Worm (Caenorhabditis elegans) whole organism, L2 larva: ENCODE measurements around the gene try-8.

Experiments
- ama-1 ChIP-seq: fragments of 150-350 bp; optimal IDR thresholded peaks from 2 replicates; lab custom pipeline; 2018; ENCODE audit warnings: inconsistent platforms
- mab-5 ChIP-seq: fragments of 150-350 bp; optimal IDR thresholded peaks from 2 replicates; lab custom pipeline; 2014; ENCODE audit warnings: missing biosample characterization, missing genetic modification characterization
- snpc-4 ChIP-seq: fragments of 150-350 bp; optimal IDR thresholded peaks from 2 replicates; lab custom pipeline; 2014; ENCODE audit warnings: missing biosample characterization, missing genetic modification characterization

ce11 chrV:7411695-7412094 lies 42.4 kb downstream of the try-8 start, which contains the start of gene str-41:
- TF ChIP-seq mab-5 (tag; lab: Kevin White, UChicago) = no peak
- no peak for TF ChIP-seq snpc-4 (tag; lab: Kevin White, UChicago)
- no peak for TF ChIP-seq ama-1 (lab: Kevin White, UChicago)
